In genomic region chr3R:4319507-4320138, dm6 we compare ENCODE assay signal across 1 fruit fly cellular context.
TF ChIP-seq lines count a peak whose summit lies in the region.

CG9795 (plus strand) TSS chr3R:4319683.

TF ChIP-seq in whole organism, embryonic, 481 proteins besides CTCF, POLR2A, EP300 and RAD21 (continued from another document and continues in another):
- TF ChIP-seq Xrp1 (GFP tag; IDR thresholded peaks at IDR 0.05; lab: Robert Waterston, UW) (peak; percentile 19; the same call in 1 of the 2 replicates), CG5953 (GFP tag; IDR thresholded peaks at IDR 0.05; lab: Robert Waterston, UW) (no peak), CG32772 (GFP tag; IDR thresholded peaks at IDR 0.05; lab: Robert Waterston, UW) (no peak), E2f2 (GFP tag; IDR thresholded peaks at IDR 0.05; lab: Robert Waterston, UW) (peak; percentile 55), eve (GFP tag; optimal IDR thresholded peaks at IDR 0.05; lab: Kevin White, UChicago) (no peak), chn (GFP tag; optimal IDR thresholded peaks at IDR 0.05; lab: Kevin White, UChicago) (no peak), Antp (GFP tag; optimal IDR thresholded peaks at IDR 0.05; lab: Kevin White, UChicago) (peak; percentile 49), CG17912 (GFP tag; optimal IDR thresholded peaks at IDR 0.05; lab: Kevin White, UChicago) (no peak), scrt (GFP tag; optimal IDR thresholded peaks at IDR 0.05; lab: Kevin White, UChicago) (no peak), bab2 (GFP tag; optimal IDR thresholded peaks at IDR 0.05; lab: Kevin White, UChicago) (no peak), MTF-1 (GFP tag; optimal IDR thresholded peaks at IDR 0.05; lab: Kevin White, UChicago; ENCODE audit: borderline replicate concordance) (no peak), grn (GFP tag; optimal IDR thresholded peaks at IDR 0.05; lab: Kevin White, UChicago) (no peak), BEAF-32 (GFP tag; optimal IDR thresholded peaks at IDR 0.05; lab: Kevin White, UChicago) (peak; percentile 80), CG3726 (GFP tag; IDR thresholded peaks at IDR 0.05; lab: Robert Waterston, UW) (no peak), CG4854 (GFP tag; optimal IDR thresholded peaks at IDR 0.05; lab: Kevin White, UChicago) (no peak), CG7786 (GFP tag; optimal IDR thresholded peaks at IDR 0.05; lab: Kevin White, UChicago) (peak; percentile 44), Optix (GFP tag; IDR thresholded peaks at IDR 0.05; lab: Robert Waterston, UW) (0 out of 3 replicates have a peak, but pooled peaks have one; percentile 19), CG11398 (GFP tag; optimal IDR thresholded peaks at IDR 0.05; lab: Kevin White, UChicago) (no peak), CG12219 (GFP tag; optimal IDR thresholded peaks at IDR 0.05; lab: Kevin White, UChicago) (no peak), Hmr (GFP tag; optimal IDR thresholded peaks at IDR 0.05; lab: Kevin White, UChicago) (no peak), mld (GFP tag; IDR thresholded peaks at IDR 0.05; lab: Robert Waterston, UW; ENCODE audit: partially characterized antibody) (peak; percentile 97), CG31365 (tag; optimal IDR thresholded peaks at IDR 0.05; lab: Kevin White, UChicago) (no peak), CG8478 (optimal IDR thresholded peaks at IDR 0.05; lab: Kevin White, UChicago) (no peak), HmgD (GFP tag; optimal IDR thresholded peaks at IDR 0.05; lab: Kevin White, UChicago) (peak; percentile 30), Dll (GFP tag; IDR thresholded peaks at IDR 0.05; lab: Robert Waterston, UW; ENCODE audit: partially characterized antibody) (peak; percentile 86), emc (GFP tag; optimal IDR thresholded peaks at IDR 0.05; lab: Kevin White, UChicago) (no peak), CG1832 (GFP tag; optimal IDR thresholded peaks at IDR 0.05; lab: Kevin White, UChicago) (no peak), Jarid2 (GFP tag; optimal IDR thresholded peaks at IDR 0.05; lab: Kevin White, UChicago) (no peak), Elba2 (GFP tag; optimal IDR thresholded peaks at IDR 0.05; lab: Kevin White, UChicago) (no peak), kay (GFP tag; optimal IDR thresholded peaks at IDR 0.05; lab: Kevin White, UChicago) (no peak), CG43689 (GFP tag; IDR thresholded peaks at IDR 0.05; lab: Robert Waterston, UW) (no peak), Fer1 (GFP tag; optimal IDR thresholded peaks at IDR 0.05; lab: Kevin White, UChicago) (peak; percentile 64), crp (GFP tag; optimal IDR thresholded peaks at IDR 0.05; lab: Kevin White, UChicago) (no peak), dpn (GFP tag; optimal IDR thresholded peaks at IDR 0.05; lab: Kevin White, UChicago) (peak; percentile 16 to 43), CkIIα-i1 (GFP tag; IDR thresholded peaks at IDR 0.05; lab: Robert Waterston, UW) (no peak), corto (GFP tag; optimal IDR thresholded peaks at IDR 0.05; lab: Kevin White, UChicago) (no peak), sisA (GFP tag; IDR thresholded peaks at IDR 0.05; lab: Robert Waterston, UW) (no peak), fru (optimal IDR thresholded peaks at IDR 0.05; lab: Kevin White, UChicago) (no peak), CG16815 (GFP tag; optimal IDR thresholded peaks at IDR 0.05; lab: Kevin White, UChicago) (no peak), Hr51 (GFP tag; optimal IDR thresholded peaks at IDR 0.05; lab: Kevin White, UChicago) (peak in 1 of 2 experiments; percentile 41), ara (GFP tag; IDR thresholded peaks at IDR 0.05; lab: Robert Waterston, UW) (no peak), Adf1 (GFP tag; IDR thresholded peaks at IDR 0.05; lab: Robert Waterston, UW) (no peak), stwl (tag; optimal IDR thresholded peaks at IDR 0.05; lab: Kevin White, UChicago) (peak; percentile 93), pros (GFP tag; optimal IDR thresholded peaks at IDR 0.05; lab: Kevin White, UChicago) (no peak), Atf6 (GFP tag; IDR thresholded peaks at IDR 0.05; lab: Robert Waterston, UW) (peak; percentile 46; the same call in 1 of the 2 replicates), CG11085 (GFP tag; IDR thresholded peaks at IDR 0.05; lab: Robert Waterston, UW) (no peak), ap (GFP tag; IDR thresholded peaks at IDR 0.05; lab: Robert Waterston, UW) (no peak), CG6272 (GFP tag; IDR thresholded peaks at IDR 0.05; lab: Robert Waterston, UW) (no peak), CG18764 (GFP tag; optimal IDR thresholded peaks at IDR 0.05; lab: Kevin White, UChicago) (peak; percentile 3), tio (GFP tag; optimal IDR thresholded peaks at IDR 0.05; lab: Kevin White, UChicago) (no peak), CG10267 (tag; optimal IDR thresholded peaks at IDR 0.05; lab: Kevin White, UChicago) (peak; percentile 38), CG9437 (GFP tag; optimal IDR thresholded peaks at IDR 0.05; lab: Kevin White, UChicago) (no peak), Doc3 (GFP tag; IDR thresholded peaks at IDR 0.05; lab: Robert Waterston, UW; ENCODE audit: partially characterized antibody) (peak; percentile 75), bigmax (GFP tag; optimal IDR thresholded peaks at IDR 0.05; lab: Kevin White, UChicago) (no peak), Fer2 (tag; optimal IDR thresholded peaks at IDR 0.05; lab: Kevin White, UChicago) (no peak), CHES-1-like (GFP tag; optimal IDR thresholded peaks at IDR 0.05; lab: Kevin White, UChicago) (peak; percentile 58), Sox102F (GFP tag; optimal IDR thresholded peaks at IDR 0.05; lab: Kevin White, UChicago) (no peak), Sry-δ (GFP tag; optimal IDR thresholded peaks at IDR 0.05; lab: Kevin White, UChicago) (peak; percentile 94), abd-A (tag; optimal IDR thresholded peaks at IDR 0.05; lab: Kevin White, UChicago) (no peak), crc (GFP tag; optimal IDR thresholded peaks at IDR 0.05; lab: Kevin White, UChicago) (peak; percentile 20), bsh (GFP tag; optimal IDR thresholded peaks at IDR 0.05; lab: Kevin White, UChicago) (no peak), schlank (tag; optimal IDR thresholded peaks at IDR 0.05; lab: Kevin White, UChicago) (peak; percentile 39), wek (GFP tag; optimal IDR thresholded peaks at IDR 0.05; lab: Kevin White, UChicago) (peak; percentile 41), CG10274 (GFP tag; optimal IDR thresholded peaks at IDR 0.05; lab: Kevin White, UChicago) (no peak), p53 (GFP tag; optimal IDR thresholded peaks at IDR 0.05; lab: Kevin White, UChicago) (no peak), CG1792 (GFP tag; optimal IDR thresholded peaks at IDR 0.05; lab: Kevin White, UChicago) (no peak), CG33213 (GFP tag; optimal IDR thresholded peaks at IDR 0.05; lab: Kevin White, UChicago) (peak; percentile 56), odd (GFP tag; optimal IDR thresholded peaks at IDR 0.05; lab: Kevin White, UChicago) (peak; percentile 42), Hr39 (optimal IDR thresholded peaks at IDR 0.05; lab: Kevin White, UChicago) (no peak), CG7372 (GFP tag; IDR thresholded peaks at IDR 0.05; lab: Robert Waterston, UW) (no peak), CG6791 (GFP tag; IDR thresholded peaks at IDR 0.05; lab: Robert Waterston, UW; ENCODE audit: partially characterized antibody) (peak; percentile 97), CG7271 (tag; optimal IDR thresholded peaks at IDR 0.05; lab: Kevin White, UChicago) (no peak), CG10959 (GFP tag; IDR thresholded peaks at IDR 0.05; lab: Robert Waterston, UW) (no peak), Pdp1 (GFP tag; optimal IDR thresholded peaks at IDR 0.05; lab: Kevin White, UChicago) (no peak), CG15479 (GFP tag; optimal IDR thresholded peaks at IDR 0.05; lab: Kevin White, UChicago) (no peak), CG11695 (GFP tag; IDR thresholded peaks at IDR 0.05; lab: Robert Waterston, UW) (peak; percentile 91), Ets65A (GFP tag; lab: Kevin White, UChicago) (peak; percentile 77), Dad (GFP tag; optimal IDR thresholded peaks at IDR 0.05; lab: Kevin White, UChicago) (no peak), NC2α (GFP tag; optimal IDR thresholded peaks at IDR 0.05; lab: Kevin White, UChicago) (no peak), NFAT (GFP tag; IDR thresholded peaks at IDR 0.05; lab: Robert Waterston, UW) (peak; percentile 37; the same call in 1 of the 2 replicates), da (GFP tag; optimal IDR thresholded peaks at IDR 0.05; lab: Kevin White, UChicago) (no peak), CG13287 (GFP tag; IDR thresholded peaks at IDR 0.05; lab: Robert Waterston, UW; ENCODE audit: partially characterized antibody) (peak; percentile 90), CG8281 (tag; optimal IDR thresholded peaks at IDR 0.05; lab: Kevin White, UChicago) (no peak), Fer3 (tag; optimal IDR thresholded peaks at IDR 0.05; lab: Kevin White, UChicago) (peak; percentile 7), CG4360 (GFP tag; IDR thresholded peaks at IDR 0.05; lab: Robert Waterston, UW) (no peak), hb (GFP tag; IDR thresholded peaks at IDR 0.05; lab: Robert Waterston, UW; ENCODE audit: partially characterized antibody) (peak; percentile 91), tgo (GFP tag; IDR thresholded peaks at IDR 0.05; lab: Robert Waterston, UW) (no peak), peb (GFP tag; IDR thresholded peaks at IDR 0.05; lab: Robert Waterston, UW) (no peak), dysf (GFP tag; IDR thresholded peaks at IDR 0.05; lab: Robert Waterston, UW) (no peak; the same call in 2 of the 3 replicates), sim (GFP tag; IDR thresholded peaks at IDR 0.05; lab: Robert Waterston, UW) (no peak), sd (tag; optimal IDR thresholded peaks at IDR 0.05; lab: Kevin White, UChicago) (no peak), mirr (GFP tag; optimal IDR thresholded peaks at IDR 0.05; lab: Kevin White, UChicago) (no peak), HLH54F (GFP tag; optimal IDR thresholded peaks at IDR 0.05; lab: Kevin White, UChicago) (peak; percentile 18), GATAe (GFP tag; conservative IDR thresholded peaks at IDR 0.05; lab: Robert Waterston, UW) (no peak), tll (GFP tag; optimal IDR thresholded peaks at IDR 0.05; lab: Kevin White, UChicago) (no peak), lmd (GFP tag; IDR thresholded peaks at IDR 0.05; lab: Robert Waterston, UW) (peak; percentile 11; the same call in 1 of the 2 replicates), CG3163 (GFP tag; optimal IDR thresholded peaks at IDR 0.05; lab: Kevin White, UChicago) (peak; percentile 18), Bteb2 (GFP tag; optimal IDR thresholded peaks at IDR 0.05; lab: Kevin White, UChicago) (no peak), Spps (tag; optimal IDR thresholded peaks at IDR 0.05; lab: Kevin White, UChicago) (no peak), insv (GFP tag; optimal IDR thresholded peaks at IDR 0.05; lab: Kevin White, UChicago) (no peak), Bgb (GFP tag; IDR thresholded peaks at IDR 0.05; lab: Robert Waterston, UW; ENCODE audit: partially characterized antibody) (peak; percentile 95), seq (GFP tag; IDR thresholded peaks at IDR 0.05; lab: Robert Waterston, UW) (no peak), ab (GFP tag; optimal IDR thresholded peaks at IDR 0.05; lab: Kevin White, UChicago) (no peak), luna (GFP tag; optimal IDR thresholded peaks at IDR 0.05; lab: Kevin White, UChicago) (no peak), ken (GFP tag; IDR thresholded peaks at IDR 0.05; lab: Robert Waterston, UW) (no peak), CG7839 (tag; optimal IDR thresholded peaks at IDR 0.05; lab: Kevin White, UChicago) (no peak), CG11456 (GFP tag; IDR thresholded peaks at IDR 0.05; lab: Robert Waterston, UW) (no peak), CG8359 (GFP tag; optimal IDR thresholded peaks at IDR 0.05; lab: Kevin White, UChicago; ENCODE audit: borderline replicate concordance) (no peak), tap (tag; optimal IDR thresholded peaks at IDR 0.05; lab: Kevin White, UChicago) (no peak), yki (optimal IDR thresholded peaks at IDR 0.05; lab: Kevin White, UChicago) (no peak), fd96Cb (tag; optimal IDR thresholded peaks at IDR 0.05; lab: Kevin White, UChicago) (no peak), tup (GFP tag; optimal IDR thresholded peaks at IDR 0.05; lab: Kevin White, UChicago) (no peak), croc (GFP tag; conservative IDR thresholded peaks at IDR 0.05; lab: Robert Waterston, UW) (no peak), CG1529 (GFP tag; optimal IDR thresholded peaks at IDR 0.05; lab: Kevin White, UChicago) (no peak), ase (GFP tag; IDR thresholded peaks at IDR 0.05; lab: Robert Waterston, UW) (no peak), zf30C (GFP tag; optimal IDR thresholded peaks at IDR 0.05; lab: Kevin White, UChicago) (no peak), CG33557 (GFP tag; optimal IDR thresholded peaks at IDR 0.05; lab: Kevin White, UChicago) (no peak), NC2β (GFP tag; optimal IDR thresholded peaks at IDR 0.05; lab: Kevin White, UChicago) (no peak), CG15269 (tag; optimal IDR thresholded peaks at IDR 0.05; lab: Kevin White, UChicago) (no peak), CG2678 (tag; optimal IDR thresholded peaks at IDR 0.05; lab: Kevin White, UChicago) (no peak), CG12236 (GFP tag; optimal IDR thresholded peaks at IDR 0.05; lab: Kevin White, UChicago) (no peak), CG13123 (GFP tag; optimal IDR thresholded peaks at IDR 0.05; lab: Kevin White, UChicago) (no peak), usp (GFP tag; optimal IDR thresholded peaks at IDR 0.05; lab: Kevin White, UChicago) (no peak), phol (tag; optimal IDR thresholded peaks at IDR 0.05; lab: Kevin White, UChicago) (no peak), tna (GFP tag; IDR thresholded peaks at IDR 0.05; lab: Robert Waterston, UW; ENCODE audit: partially characterized antibody) (peak; percentile 96), stc (GFP tag; IDR thresholded peaks at IDR 0.05; lab: Robert Waterston, UW) (no peak), CG12299 (tag; optimal IDR thresholded peaks at IDR 0.05; lab: Kevin White, UChicago) (no peak), caup (GFP tag; optimal IDR thresholded peaks at IDR 0.05; lab: Kevin White, UChicago; ENCODE audit: severe bottlenecking) (peak; percentile 46), pfk (GFP tag; optimal IDR thresholded peaks at IDR 0.05; lab: Kevin White, UChicago) (no peak), PHDP (tag; optimal IDR thresholded peaks at IDR 0.05; lab: Kevin White, UChicago) (no peak), CG6854 (GFP tag; optimal IDR thresholded peaks at IDR 0.05; lab: Kevin White, UChicago) (peak; percentile 20), sc (optimal IDR thresholded peaks at IDR 0.05; lab: Kevin White, UChicago) (no peak), sc (GFP tag; optimal IDR thresholded peaks at IDR 0.05; lab: Kevin White, UChicago) (no peak), B-H2 (GFP tag; optimal IDR thresholded peaks at IDR 0.05; lab: Kevin White, UChicago) (peak; percentile 26), CG10565 (GFP tag; optimal IDR thresholded peaks at IDR 0.05; lab: Kevin White, UChicago) (no peak), CG13296 (GFP tag; optimal IDR thresholded peaks at IDR 0.05; lab: Kevin White, UChicago) (peak; percentile 52), CG2889 (GFP tag; IDR thresholded peaks at IDR 0.05; lab: Robert Waterston, UW) (no peak)
